Fruit fly (Drosophila melanogaster) whole organism, embryonic: ENCODE results near the gene Myo31DF.

Source experiments
- Atf6 ChIP-seq: fragments of 200-800 bp; sonication (Bioruptor generic); IDR thresholded peaks from 2 replicates; pipeline ENCODE4 v1.3.6; 2022; ENCODE audit warnings: missing biosample characterization, missing genetic modification characterization
- C15 ChIP-seq: fragments of 200-800 bp; sonication (Bioruptor generic); IDR thresholded peaks from 3 replicates; pipeline ENCODE4 v1.3.6; 2022; ENCODE audit warnings: missing biosample characterization, missing genetic modification characterization
- CG11247 ChIP-seq: fragments of 200-800 bp; sonication (Bioruptor generic); IDR thresholded peaks from 2 replicates; pipeline ENCODE4 v1.3.6; 2022; ENCODE audit warnings: missing biosample characterization, missing genetic modification characterization
- CG13775 ChIP-seq: fragments of 200-800 bp; sonication (Bioruptor generic); optimal IDR thresholded peaks from 3 replicates; lab custom pipeline; 2017; ENCODE audit warnings: missing biosample characterization, mild to moderate bottlenecking, missing genetic modification characterization
- CG14667 ChIP-seq: fragments of 200-800 bp; sonication (Bioruptor generic); IDR thresholded peaks from 2 replicates; pipeline ENCODE4 v1.3.6; 2022; ENCODE audit warnings: missing biosample characterization, missing genetic modification characterization
- CG14965 ChIP-seq: fragments of 200-800 bp; sonication (Bioruptor generic); optimal IDR thresholded peaks from 2 replicates; lab custom pipeline; 2016; ENCODE audit warnings: missing biosample characterization, missing genetic modification characterization, borderline replicate concordance
- CG2199 ChIP-seq: fragments of 200-800 bp; sonication (Bioruptor generic); IDR thresholded peaks from 3 replicates; pipeline ENCODE4 v1.3.6; 2022; ENCODE audit warnings: missing biosample characterization, missing genetic modification characterization
- CG34422 ChIP-seq: fragments of 200-800 bp; sonication (Bioruptor generic); IDR thresholded peaks from 3 replicates; pipeline ENCODE4 v1.3.6; 2022; ENCODE audit warnings: missing biosample characterization, missing genetic modification characterization
- CG7987 ChIP-seq: fragments of 200-800 bp; sonication (Bioruptor generic); optimal IDR thresholded peaks from 2 replicates; lab custom pipeline; 2018; ENCODE audit warnings: missing biosample characterization, mild to moderate bottlenecking, missing genetic modification characterization, moderate library complexity
- CG8281 ChIP-seq: fragments of 200-800 bp; sonication (Bioruptor generic); optimal IDR thresholded peaks from 2 replicates; lab custom pipeline; 2018; ENCODE audit warnings: missing biosample characterization, mild to moderate bottlenecking, missing genetic modification characterization, moderate library complexity
- CG9932 ChIP-seq: fragments of 200-800 bp; sonication (Bioruptor generic); IDR thresholded peaks from 2 replicates; pipeline ENCODE4 v1.3.6; 2022; ENCODE audit warnings: missing biosample characterization, missing genetic modification characterization
- Dad ChIP-seq: fragments of 200-800 bp; sonication (Bioruptor generic); optimal IDR thresholded peaks from 3 replicates; lab custom pipeline; 2016; ENCODE audit warnings: missing biosample characterization, missing genetic modification characterization
- Drgx ChIP-seq: fragments of 200-800 bp; sonication (Bioruptor generic); IDR thresholded peaks from 2 replicates; pipeline ENCODE4 v1.3.6; 2022; ENCODE audit warnings: missing biosample characterization, missing genetic modification characterization
- H2.0 ChIP-seq: fragments of 200-800 bp; sonication (Bioruptor generic); IDR thresholded peaks from 2 replicates; pipeline ENCODE4 v1.3.6; 2022; ENCODE audit warnings: missing biosample characterization, missing genetic modification characterization
- HLH4C ChIP-seq: fragments of 200-800 bp; sonication (Bioruptor generic); IDR thresholded peaks from 3 replicates; pipeline ENCODE4 v1.3.6; 2022; ENCODE audit warnings: missing biosample characterization, missing genetic modification characterization; ENCODE audit not compliant: partially characterized antibody
- Hr78 ChIP-seq, 2 experiments: fragments of 200-800 bp in 1 of 2; fragments of >200 bp in 1 of 2; sonication (Bioruptor generic) in 1 of 2; optimal IDR thresholded peaks; 2 replicates each; lab custom pipeline; 2017 to 2019; ENCODE audit warnings: missing biosample characterization in 2 of 2, missing genetic modification characterization in 2 of 2, mild to moderate bottlenecking in 1 of 2, moderate library complexity in 1 of 2
- Jarid2 ChIP-seq: fragments of 200-800 bp; sonication (Bioruptor generic); optimal IDR thresholded peaks from 3 replicates; lab custom pipeline; 2017; ENCODE audit warnings: mild to moderate bottlenecking, missing biosample characterization, missing genetic modification reagents, missing genetic modification characterization
- Nf-YB ChIP-seq: fragments of 200-800 bp; sonication (Bioruptor generic); optimal IDR thresholded peaks from 3 replicates; lab custom pipeline; 2019; ENCODE audit warnings: missing biosample characterization, mild to moderate bottlenecking, missing genetic modification characterization, moderate library complexity
- Opbp ChIP-seq: fragments of 200-800 bp; sonication (Bioruptor generic); IDR thresholded peaks from 3 replicates; pipeline ENCODE4 v1.3.6; 2022; ENCODE audit warnings: missing biosample characterization, missing genetic modification characterization; ENCODE audit not compliant: partially characterized antibody
- Pdp1 ChIP-seq, 2 experiments: fragments of 200-800 bp; sonication (Bioruptor generic); optimal IDR thresholded peaks; 3 replicates each; lab custom pipeline; 2016; ENCODE audit warnings: missing biosample characterization in 2 of 2, missing genetic modification characterization in 2 of 2, mild to moderate bottlenecking in 1 of 2, moderate library complexity in 1 of 2
- Ptx1 ChIP-seq: fragments of 200-800 bp; sonication (Bioruptor generic); IDR thresholded peaks from 2 replicates; pipeline ENCODE4 v1.3.6; 2022; ENCODE audit warnings: missing biosample characterization, missing genetic modification characterization
- chinmo ChIP-seq: fragments of 200-800 bp; sonication (Bioruptor generic); IDR thresholded peaks from 4 replicates; pipeline ENCODE4 v1.3.6; 2022; ENCODE audit warnings: missing biosample characterization, missing genetic modification characterization; ENCODE audit not compliant: partially characterized antibody
- disco-r ChIP-seq: fragments of 200-800 bp; sonication (Bioruptor generic); optimal IDR thresholded peaks from 2 replicates; lab custom pipeline; 2016; ENCODE audit warnings: missing biosample characterization, missing genetic modification characterization
- esg ChIP-seq: fragments of 200-800 bp; sonication (Bioruptor generic); conservative IDR thresholded peaks from 2 replicates; pipeline ENCODE4 v1.3.6; 2022; ENCODE audit warnings: missing biosample characterization, missing genetic modification characterization
- exex ChIP-seq: fragments of 200-800 bp; sonication (Bioruptor generic); optimal IDR thresholded peaks from 4 replicates; lab custom pipeline; 2018; ENCODE audit warnings: missing biosample characterization, mild to moderate bottlenecking, missing genetic modification characterization, moderate library complexity
- ftz-f1 ChIP-seq: fragments of 200-800 bp; sonication (Bioruptor generic); optimal IDR thresholded peaks from 2 replicates; lab custom pipeline; 2016; ENCODE audit warnings: missing biosample characterization, missing genetic modification characterization
- gcm ChIP-seq: fragments of 200-800 bp; sonication (Bioruptor generic); optimal IDR thresholded peaks from 2 replicates; lab custom pipeline; 2019; ENCODE audit warnings: missing biosample characterization, mild to moderate bottlenecking, missing genetic modification characterization, moderate library complexity
- grau ChIP-seq: fragments of 200-800 bp; optimal IDR thresholded peaks from 3 replicates; lab custom pipeline; 2019; ENCODE audit warnings: missing biosample characterization, mild to moderate bottlenecking, missing genetic modification characterization, moderate library complexity
- grn ChIP-seq: fragments of 200-800 bp; sonication (Bioruptor generic); optimal IDR thresholded peaks from 3 replicates; lab custom pipeline; 2017; ENCODE audit warnings: missing biosample characterization, missing genetic modification characterization
- mirr ChIP-seq: fragments of 200-800 bp; sonication (Bioruptor generic); optimal IDR thresholded peaks from 3 replicates; lab custom pipeline; 2018; ENCODE audit warnings: missing biosample characterization, mild to moderate bottlenecking, missing genetic modification characterization
- nom ChIP-seq: fragments of 200-800 bp; sonication (Bioruptor generic); optimal IDR thresholded peaks from 2 replicates; lab custom pipeline; 2017; ENCODE audit warnings: missing biosample characterization, missing genetic modification characterization, mild to moderate bottlenecking, moderate library complexity, missing genetic modification reagents
- org-1 ChIP-seq: fragments of 200-800 bp; sonication (Bioruptor generic); optimal IDR thresholded peaks from 2 replicates; lab custom pipeline; 2017; ENCODE audit warnings: missing biosample characterization, missing genetic modification characterization
- row ChIP-seq: fragments of 200-800 bp; sonication (Bioruptor generic); IDR thresholded peaks from 3 replicates; pipeline ENCODE4 v1.3.6; 2022; ENCODE audit warnings: missing biosample characterization, missing genetic modification characterization
- salm ChIP-seq: fragments of 200-800 bp; sonication (Bioruptor generic); optimal IDR thresholded peaks from 2 replicates; lab custom pipeline; 2018; ENCODE audit warnings: missing biosample characterization, mild to moderate bottlenecking, missing genetic modification characterization
- sisA ChIP-seq: fragments of 200-800 bp; sonication (Bioruptor generic); IDR thresholded peaks from 2 replicates; pipeline ENCODE4 v1.3.6; 2022; ENCODE audit warnings: missing biosample characterization, missing genetic modification characterization
- sug ChIP-seq: fragments of 200-800 bp; optimal IDR thresholded peaks from 2 replicates; lab custom pipeline; 2019; ENCODE audit warnings: missing biosample characterization, mild to moderate bottlenecking, missing genetic modification characterization, moderate library complexity
- z ChIP-seq: fragments of 200-800 bp; sonication (Bioruptor generic); IDR thresholded peaks from 3 replicates; pipeline ENCODE4 v1.3.6; 2022; ENCODE audit warnings: missing biosample characterization, missing genetic modification characterization

Gene Myo31DF

DNA sequence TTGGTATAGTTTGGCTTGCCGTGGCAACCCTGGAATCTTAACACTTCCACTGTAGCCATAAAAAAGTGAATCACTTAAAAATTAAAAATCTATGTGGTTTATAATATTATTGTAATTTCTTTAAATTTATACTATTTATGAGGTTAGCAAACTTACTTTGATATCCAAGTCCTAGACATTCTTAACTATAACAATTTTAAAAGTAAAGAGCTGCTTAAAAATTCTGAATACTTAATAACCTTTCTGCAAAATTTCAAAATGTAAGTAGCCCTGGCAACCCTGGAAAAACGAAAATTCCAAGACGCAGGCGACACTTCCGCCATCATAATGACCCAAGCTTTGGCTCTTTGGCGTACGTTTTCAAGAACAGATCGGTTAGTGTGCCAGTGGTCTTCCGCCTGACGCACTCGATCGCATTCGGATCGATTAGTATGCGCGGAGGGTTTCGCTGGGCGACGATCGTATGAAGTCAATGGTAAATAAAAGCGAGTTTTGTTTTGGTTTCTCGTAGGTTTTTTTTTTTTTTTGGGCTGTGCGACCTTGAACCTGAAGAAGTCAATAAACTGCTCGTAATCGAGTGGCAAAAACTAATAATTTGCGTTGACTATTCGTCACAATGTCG, 9.1 kb upstream of the Myo31DF start (continued):
- TF ChIP-seq esg (GFP tag; lab: Robert Waterston, UW) = no peak
- TF ChIP-seq Dad = no peak
- no peak for TF ChIP-seq Opbp (GFP tag; lab: Robert Waterston, UW)
- no peak for TF ChIP-seq H2.0 (GFP tag; lab: Robert Waterston, UW)
- no peak for TF ChIP-seq gcm (GFP tag; lab: Kevin White, UChicago)
- no peak for TF ChIP-seq CG34422 (GFP tag; lab: Robert Waterston, UW)
- no peak for TF ChIP-seq CG14965 (GFP tag; lab: Kevin White, UChicago)
- TF ChIP-seq salm (tag; lab: Kevin White, UChicago) = no peak

DNA sequence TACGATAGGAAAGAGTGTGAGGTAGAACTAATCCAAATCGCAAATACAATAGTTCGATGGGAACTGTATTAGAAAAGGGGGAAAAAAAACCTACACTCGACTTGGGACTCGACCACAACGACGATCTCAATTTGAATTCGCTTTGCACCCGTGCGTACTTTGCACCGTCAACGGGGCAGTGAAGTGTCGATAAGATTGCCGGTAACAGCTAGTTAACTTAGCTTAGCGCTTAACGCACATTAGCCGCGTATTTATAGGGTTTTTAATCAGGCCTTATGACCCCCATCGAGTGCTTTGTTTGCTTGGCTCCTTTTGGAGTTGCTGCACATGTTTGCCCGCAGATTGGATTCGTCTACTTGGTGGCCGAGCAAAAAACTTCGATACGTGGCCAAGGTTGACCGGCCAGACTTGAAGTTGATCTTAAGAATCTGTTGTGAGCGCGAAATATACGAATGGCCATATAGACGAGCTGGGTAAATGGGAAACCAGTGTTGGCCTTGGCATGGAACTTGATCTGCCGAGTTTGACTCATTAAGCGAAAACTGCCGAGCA, 8.1 kb upstream of the Myo31DF start:
- TF ChIP-seq Hr78 (GFP tag; optimal IDR thresholded peaks at IDR 0.05; lab: Kevin White, UChicago) (peak in 1 of 2 experiments; percentile 2), CG9932 (GFP tag; lab: Robert Waterston, UW) (peak; percentile 33; the same call in 1 of the 2 replicates), chinmo (peak; percentile 65; the same call in 1 of the 4 replicates), mirr (peak; percentile 32), org-1 (GFP tag; lab: Kevin White, UChicago) (no peak), Ptx1 (GFP tag; lab: Robert Waterston, UW) (0 out of 2 replicates have a peak, but pooled peaks have one; percentile 8), row (0 out of 3 replicates have a peak, but pooled peaks have one; percentile 20), HLH4C (GFP tag; lab: Robert Waterston, UW) (0 out of 3 replicates have a peak, but pooled peaks have one; percentile 14), C15 (GFP tag; lab: Robert Waterston, UW) (no peak), CG7987 (GFP tag; lab: Kevin White, UChicago) (no peak), grau (tag; lab: Kevin White, UChicago) (peak; percentile 27), sug (peak; percentile 75), Drgx (peak; percentile 21; the same call in 1 of the 2 replicates), CG2199 (GFP tag; lab: Robert Waterston, UW) (0 out of 3 replicates have a peak, but pooled peaks have one; percentile 8), ftz-f1 (GFP tag; lab: Kevin White, UChicago) (peak; percentile 47)

dm6 chr2L:10513837-10514499, 7.4 kb upstream of the Myo31DF start:
- peak; percentile 17 for TF ChIP-seq nom (GFP tag; lab: Kevin White, UChicago)
- peak; percentile 38 for TF ChIP-seq grn
- TF ChIP-seq sisA (GFP tag; lab: Robert Waterston, UW) = no peak
- peak; percentile 54 for TF ChIP-seq exex (tag; lab: Kevin White, UChicago)
- TF ChIP-seq CG8281 = peak; percentile 40
- TF ChIP-seq z = no peak

- TF ChIP-seq CG13775 (GFP tag; lab: Kevin White, UChicago) = no peak
- no peak for TF ChIP-seq Nf-YB (GFP tag; lab: Kevin White, UChicago)
- no peak for TF ChIP-seq disco-r
- no peak for TF ChIP-seq Jarid2
- TF ChIP-seq Pdp1 (GFP tag; optimal IDR thresholded peaks at IDR 0.05; lab: Kevin White, UChicago) = peak in 1 of 2 experiments; percentile 74
- TF ChIP-seq Atf6 (GFP tag; lab: Robert Waterston, UW) = no peak
- TF ChIP-seq CG14667 (GFP tag; lab: Robert Waterston, UW) = no peak
- TF ChIP-seq CG11247 = no peak
Measured at dm6 chr2L:10510843-10511242, 4.3 kb upstream of the Myo31DF start.
